Worm (Caenorhabditis elegans) whole organism, early embryonic: Measurements from ENCODE around the gene kvs-3.

Experiments used
- aly-1 ChIP-seq: sonication (generic microtip); optimal IDR thresholded peaks from 2 replicates; lab custom pipeline; 2016; ENCODE audit warnings: missing genetic modification characterization, missing compliant biosample characterization
- tra-4 ChIP-seq: sonication (generic microtip); optimal IDR thresholded peaks from 2 replicates; lab custom pipeline; 2017; ENCODE audit warnings: missing genetic modification characterization, missing compliant biosample characterization

ce11 chrV:9338452-9338851, 20.3 kb downstream of the kvs-3 start:
- TF ChIP-seq aly-1 (tag; lab: Kevin White, UChicago) (no peak), tra-4 (tag; lab: Kevin White, UChicago) (no peak)
